Worm (Caenorhabditis elegans) whole organism, mixed stage, embryonic: ENCODE results near the gene clec-2.

Experiments
- M03D4.4 ChIP-seq: sonication (generic microtip); optimal IDR thresholded peaks from 2 replicates; lab custom pipeline; 2017; ENCODE audit warnings: mild to moderate bottlenecking, missing genetic modification characterization, missing compliant biosample characterization
- flh-1 ChIP-seq: fragments of 200-800 bp; sonication (Bioruptor generic); optimal IDR thresholded peaks from 2 replicates; lab custom pipeline; 2018; ENCODE audit warnings: mild to moderate bottlenecking, missing genetic modification characterization, moderate library complexity, missing compliant biosample characterization
- mep-1 ChIP-seq: fragments of 150-350 bp; optimal IDR thresholded peaks from 2 replicates; lab custom pipeline; 2017; ENCODE audit warnings: missing biosample characterization, missing genetic modification reagents, missing genetic modification characterization, inconsistent platforms
- nhr-12 ChIP-seq: fragments of 150-350 bp; optimal IDR thresholded peaks from 2 replicates; lab custom pipeline; 2014; ENCODE audit warnings: missing biosample characterization, missing genetic modification characterization
- nhr-2 ChIP-seq: fragments of 150-350 bp; optimal IDR thresholded peaks from 2 replicates; lab custom pipeline; 2014; ENCODE audit warnings: missing biosample characterization, missing genetic modification characterization
- nhr-237 ChIP-seq: fragments of 150-350 bp; optimal IDR thresholded peaks from 2 replicates; lab custom pipeline; 2014; ENCODE audit warnings: missing biosample characterization, missing genetic modification characterization
- nhr-76 ChIP-seq: sonication (generic microtip); optimal IDR thresholded peaks from 2 replicates; lab custom pipeline; 2017; ENCODE audit warnings: missing biosample characterization, missing genetic modification characterization
- pha-4 ChIP-seq: fragments of 150-350 bp; optimal IDR thresholded peaks from 2 replicates; lab custom pipeline; 2018; ENCODE audit warnings: missing biosample characterization, missing genetic modification reagents, missing genetic modification characterization
- snpc-4 ChIP-seq: fragments of 150-350 bp; optimal IDR thresholded peaks from 2 replicates; lab custom pipeline; 2014; ENCODE audit warnings: missing biosample characterization, missing genetic modification characterization
- unc-39 ChIP-seq: fragments of 150-350 bp; optimal IDR thresholded peaks from 2 replicates; lab custom pipeline; 2014; ENCODE audit warnings: missing biosample characterization, missing genetic modification characterization
- ztf-11 ChIP-seq: fragments of 150-350 bp; optimal IDR thresholded peaks from 2 replicates; lab custom pipeline; 2014; ENCODE audit warnings: missing biosample characterization, missing genetic modification characterization

ce11 chrII:3054221-3054620, 31.0 kb upstream of the clec-2 start, which contains the start of gene lido-13:
- TF ChIP-seq M03D4.4 (tag; lab: Kevin White, UChicago) (no peak), flh-1 (GFP tag; lab: Kevin White, UChicago) (no peak), unc-39 (tag; lab: Kevin White, UChicago) (no peak), mep-1 (tag; lab: Kevin White, UChicago) (no peak), nhr-2 (tag; lab: Kevin White, UChicago) (no peak), pha-4 (tag; lab: Kevin White, UChicago) (no peak), ztf-11 (tag; lab: Kevin White, UChicago) (no peak), snpc-4 (tag; lab: Kevin White, UChicago) (no peak), nhr-12 (no peak), nhr-76 (no peak), nhr-237 (tag; lab: Kevin White, UChicago) (no peak)
